Fruit fly (Drosophila melanogaster): ENCODE data around the gene Hap40.
A peak's percentile ranks its signal among the peaks of the same experiment; 100 is the strongest.

Hap40 gene

DNA sequence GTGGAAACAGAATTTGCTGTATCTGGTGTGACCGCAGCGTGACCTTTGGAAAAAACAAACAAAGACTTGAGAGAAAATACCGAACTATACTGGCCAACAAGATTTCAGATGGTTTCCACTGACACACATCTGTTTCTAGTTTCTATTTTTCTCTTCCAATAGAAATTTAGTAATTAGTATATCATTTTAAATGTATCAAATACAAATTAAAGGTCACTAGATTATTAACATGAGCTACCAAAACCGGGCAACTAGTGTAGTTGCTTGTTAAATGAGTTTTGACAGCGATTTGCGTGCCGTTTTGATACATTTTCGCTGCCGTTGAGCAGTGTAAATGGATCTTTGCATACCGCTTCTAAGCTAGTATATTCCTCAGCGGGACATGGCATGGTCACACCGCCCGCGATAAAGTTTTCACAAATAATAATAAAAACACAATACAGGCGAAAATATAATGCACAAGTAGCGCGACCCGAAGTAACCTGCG lies at the start of gene Hap40, which contains the start of gene Pis:
TSS of gene Hap40 (plus strand) at position 406 of the 487 bp plus-strand sequence.
TSS of gene Pis (minus strand) at position 51 of the 487 bp plus-strand sequence.
- TF ChIP-seq Snoo (tag; optimal IDR thresholded peaks at IDR 0.05) (peak; percentile 59), fd96Ca (GFP tag; IDR thresholded peaks at IDR 0.05) (peak; percentile 66; the same call in 2 of the 3 replicates), CG32121 (GFP tag; IDR thresholded peaks at IDR 0.05) (peak; percentile 57), rn (GFP tag; IDR thresholded peaks at IDR 0.05) (no peak), CG8159 (tag; optimal IDR thresholded peaks at IDR 0.05) (peak; percentile 69), EcR (GFP tag; optimal IDR thresholded peaks at IDR 0.05) (peak; percentile 38), Ets98B (GFP tag; IDR thresholded peaks at IDR 0.05) (peak; percentile 34; the same call in 1 of the 2 replicates), Pif1B (GFP tag; optimal IDR thresholded peaks at IDR 0.05) (no peak), gl (tag; optimal IDR thresholded peaks at IDR 0.05) (no peak), CG34367 (tag; optimal IDR thresholded peaks at IDR 0.05) (peak; percentile 61), CG4496 (GFP tag; IDR thresholded peaks at IDR 0.05) (peak; percentile 68; the same call in 2 of the 3 replicates), CG15710 (tag; optimal IDR thresholded peaks at IDR 0.05) (peak; percentile 72), CG8301 (tag; optimal IDR thresholded peaks at IDR 0.05) (peak; percentile 50), CG9948 (tag; optimal IDR thresholded peaks at IDR 0.05) (peak; percentile 68), CG10348 (GFP tag; IDR thresholded peaks at IDR 0.05) (peak; percentile 29; the same call in 1 of the 2 replicates), CG17806 (tag; optimal IDR thresholded peaks at IDR 0.05) (peak; percentile 56), D1 (tag; optimal IDR thresholded peaks at IDR 0.05) (no peak)

dm6 chrX:15662285-15662684 lies 41.6 kb upstream of the Hap40 start, which contains the start of gene CG8119:
Gene CG8119, plus strand, starts transcription at chrX:15662585.
- TF ChIP-seq Snoo (tag; optimal IDR thresholded peaks at IDR 0.05) (no peak), CG15710 (tag; optimal IDR thresholded peaks at IDR 0.05) (no peak), CG4496 (GFP tag; IDR thresholded peaks at IDR 0.05) (no peak), Pif1B (GFP tag; optimal IDR thresholded peaks at IDR 0.05) (no peak), CG17806 (tag; optimal IDR thresholded peaks at IDR 0.05) (no peak), EcR (GFP tag; optimal IDR thresholded peaks at IDR 0.05) (no peak), CG8301 (tag; optimal IDR thresholded peaks at IDR 0.05) (no peak)

DNA sequence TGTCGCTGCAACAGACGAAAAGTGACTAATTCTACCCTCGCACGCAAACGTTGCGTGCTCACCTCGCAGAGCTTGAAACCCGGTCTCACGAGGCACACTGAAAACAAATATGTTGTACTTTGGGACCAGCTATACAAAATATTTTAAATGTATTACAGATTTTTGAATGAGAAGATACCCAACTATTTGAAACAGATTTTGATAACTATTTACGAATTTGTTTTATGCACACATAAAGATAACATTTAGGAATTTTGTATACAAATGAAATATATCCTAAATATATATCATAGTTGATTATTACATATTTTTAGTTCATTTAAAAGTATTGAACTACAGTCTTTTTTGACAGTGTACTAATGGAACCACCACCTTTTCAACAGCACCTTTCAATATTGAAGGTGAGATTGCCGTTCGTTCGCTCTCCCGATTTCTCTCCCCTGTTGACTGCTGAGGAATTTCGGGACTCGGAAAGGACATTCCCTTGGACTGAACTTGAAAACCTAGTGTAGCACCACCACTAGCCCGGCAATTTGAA lies 32.8 kb upstream of the Hap40 start, which contains the start of gene CG15646:
TSS of gene CG15646 (minus strand) at position 4 of the 538 bp plus-strand sequence.
- peak; percentile 77 for TF ChIP-seq Snoo (tag; optimal IDR thresholded peaks at IDR 0.05)
- TF ChIP-seq CG4496 (GFP tag; IDR thresholded peaks at IDR 0.05) = peak; percentile 33; the same call in 1 of the 3 replicates
- peak; percentile 80 for TF ChIP-seq CG15710 (tag; optimal IDR thresholded peaks at IDR 0.05)
- TF ChIP-seq CG34367 (tag; optimal IDR thresholded peaks at IDR 0.05) = peak; percentile 72
- no peak for TF ChIP-seq rn (GFP tag; IDR thresholded peaks at IDR 0.05)
- no peak for TF ChIP-seq EcR (GFP tag; optimal IDR thresholded peaks at IDR 0.05)
- TF ChIP-seq fd96Ca (GFP tag; IDR thresholded peaks at IDR 0.05) = no peak
- TF ChIP-seq Pif1B (GFP tag; optimal IDR thresholded peaks at IDR 0.05) = peak; percentile 54
- TF ChIP-seq CG14655 (GFP tag; optimal IDR thresholded peaks at IDR 0.05) = peak; percentile 73
- peak; percentile 45 for TF ChIP-seq gl (tag; optimal IDR thresholded peaks at IDR 0.05)
- no peak for TF ChIP-seq CG12605 (GFP tag; IDR thresholded peaks at IDR 0.05)
- peak; percentile 52 for TF ChIP-seq Pif1A (GFP tag; optimal IDR thresholded peaks at IDR 0.05)
- peak; percentile 87 for TF ChIP-seq CG8159 (tag; optimal IDR thresholded peaks at IDR 0.05)
- TF ChIP-seq CG8301 (tag; optimal IDR thresholded peaks at IDR 0.05) = peak; percentile 66
- TF ChIP-seq CG17806 (tag; optimal IDR thresholded peaks at IDR 0.05) = peak; percentile 83
- peak; percentile 23 for TF ChIP-seq CG13204 (GFP tag; optimal IDR thresholded peaks at IDR 0.05)
- no peak for TF ChIP-seq CG32121 (GFP tag; IDR thresholded peaks at IDR 0.05)
- TF ChIP-seq CG9948 (tag; optimal IDR thresholded peaks at IDR 0.05) = peak; percentile 84
- TF ChIP-seq Ets98B (GFP tag; IDR thresholded peaks at IDR 0.05) = no peak
- TF ChIP-seq CG10348 (GFP tag; IDR thresholded peaks at IDR 0.05) = no peak
- peak; percentile 58 for TF ChIP-seq D1 (tag; optimal IDR thresholded peaks at IDR 0.05)

DNA sequence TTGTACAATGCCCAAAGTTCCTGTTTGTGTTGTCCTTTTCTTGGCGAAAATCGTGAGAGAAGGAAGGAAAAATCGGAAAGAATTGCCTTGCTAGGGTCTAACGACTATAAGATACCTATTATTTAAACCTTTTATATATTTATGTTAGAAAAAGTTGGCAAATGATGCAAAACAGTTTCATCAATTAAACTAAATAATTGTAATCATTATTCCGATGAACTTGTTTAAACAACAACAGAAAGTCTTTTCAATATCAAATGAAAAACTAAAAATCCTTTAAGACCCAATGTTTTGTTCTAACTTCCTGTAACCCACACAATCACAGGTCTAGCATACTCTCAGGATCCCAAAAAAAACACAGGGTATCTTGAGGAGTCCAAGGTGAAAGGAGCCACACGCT lies 29.6 kb upstream of the Hap40 start:
- TF ChIP-seq CG32121 (GFP tag; IDR thresholded peaks at IDR 0.05) = no peak
- no peak for TF ChIP-seq Pif1A (GFP tag; optimal IDR thresholded peaks at IDR 0.05)
- no peak for TF ChIP-seq CG13204 (GFP tag; optimal IDR thresholded peaks at IDR 0.05)
- no peak for TF ChIP-seq CG14655 (GFP tag; optimal IDR thresholded peaks at IDR 0.05)
- no peak for TF ChIP-seq CG17806 (tag; optimal IDR thresholded peaks at IDR 0.05)
- no peak for TF ChIP-seq Pif1B (GFP tag; optimal IDR thresholded peaks at IDR 0.05)
- TF ChIP-seq CG34367 (tag; optimal IDR thresholded peaks at IDR 0.05) = no peak

DNA sequence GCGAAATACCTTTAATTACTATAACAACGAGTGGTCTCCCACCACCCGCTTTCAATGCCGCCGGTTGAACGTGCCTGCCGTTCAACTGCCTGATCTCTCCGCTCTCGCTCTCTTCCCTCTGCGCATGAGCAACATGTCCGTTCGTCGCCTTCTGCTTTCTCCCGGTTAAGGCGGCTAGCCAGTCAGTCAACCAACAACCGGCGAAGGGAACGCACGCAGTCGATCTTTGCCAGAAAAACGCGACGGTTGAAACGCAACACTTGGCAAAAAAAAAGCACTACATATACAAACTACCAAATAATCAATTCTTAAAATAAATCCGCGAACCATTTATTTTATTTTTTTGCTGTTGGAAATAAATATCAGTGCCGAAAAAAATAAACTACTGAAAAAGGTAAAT lies 28.6 kb upstream of the Hap40 start, which contains the start of gene CG12708:
TSS of gene CG12708 (plus strand) at position 183 of the 400 bp plus-strand sequence.
- TF ChIP-seq CG14655 (GFP tag; optimal IDR thresholded peaks at IDR 0.05) (peak; percentile 18), D1 (tag; optimal IDR thresholded peaks at IDR 0.05) (no peak), CG34367 (tag; optimal IDR thresholded peaks at IDR 0.05) (no peak), CG8159 (tag; optimal IDR thresholded peaks at IDR 0.05) (no peak), EcR (GFP tag; optimal IDR thresholded peaks at IDR 0.05) (peak; percentile 19), Ets98B (GFP tag; IDR thresholded peaks at IDR 0.05) (peak; percentile 44), Pif1B (GFP tag; optimal IDR thresholded peaks at IDR 0.05) (peak; percentile 35), gl (tag; optimal IDR thresholded peaks at IDR 0.05) (no peak), CG32121 (GFP tag; IDR thresholded peaks at IDR 0.05) (no peak), CG9948 (tag; optimal IDR thresholded peaks at IDR 0.05) (no peak), Pif1A (GFP tag; optimal IDR thresholded peaks at IDR 0.05) (peak; percentile 32), fd96Ca (GFP tag; IDR thresholded peaks at IDR 0.05) (no peak; the same call in 2 of the 3 replicates), CG15710 (tag; optimal IDR thresholded peaks at IDR 0.05) (no peak), CG17806 (tag; optimal IDR thresholded peaks at IDR 0.05) (peak; percentile 6), CG8301 (tag; optimal IDR thresholded peaks at IDR 0.05) (peak; percentile 6), rn (GFP tag; IDR thresholded peaks at IDR 0.05) (no peak), CG13204 (GFP tag; optimal IDR thresholded peaks at IDR 0.05) (no peak), CG12605 (GFP tag; IDR thresholded peaks at IDR 0.05) (0 out of 2 replicates have a peak, but pooled peaks have one; percentile 21), CG4496 (GFP tag; IDR thresholded peaks at IDR 0.05) (peak; percentile 56; the same call in 1 of the 3 replicates), CG10348 (GFP tag; IDR thresholded peaks at IDR 0.05) (no peak), Snoo (tag; optimal IDR thresholded peaks at IDR 0.05) (peak; percentile 16)

Data from whole organism, pupa.